Fruit fly (Drosophila melanogaster) whole organism: Measurements from ENCODE around the gene Keap1.

ENCODE experiments used
- CG8478 ChIP-seq: fragments of >200 bp; optimal IDR thresholded peaks from 2 replicates; lab custom pipeline; 2018; ENCODE audit warnings: inconsistent platforms
- Dll ChIP-seq: fragments of >200 bp; optimal IDR thresholded peaks from 2 replicates; lab custom pipeline; 2017
- EcR ChIP-seq, 2 experiments: fragments of >200 bp; optimal IDR thresholded peaks; 2 replicates each; lab custom pipeline; 2017; ENCODE audit warnings: missing biosample characterization in 2 of 2, missing genetic modification characterization in 2 of 2, missing genetic modification reagents in 2 of 2
- pan ChIP-seq: fragments of >200 bp; optimal IDR thresholded peaks from 2 replicates; lab custom pipeline; 2017
- psq ChIP-seq: fragments of >200 bp; optimal IDR thresholded peaks from 2 replicates; lab custom pipeline; 2017

- TF ChIP-seq psq (lab: Kevin White, UChicago) (no peak), Dll (no peak), pan (no peak), EcR (GFP tag; optimal IDR thresholded peaks at IDR 0.05; lab: Kevin White, UChicago) (no peak), CG8478 (lab: Kevin White, UChicago) (no peak)
These were observed 18.8 kb downstream of the Keap1 start for dm6 chr3R:17060809-17061394.
